Fruit fly (Drosophila melanogaster) whole organism, prepupa: Measurements from ENCODE around the gene CG43232.

Experiments
- Eip93F ChIP-seq: fragments of 200-800 bp; sonication (Bioruptor generic); optimal IDR thresholded peaks from 2 replicates; lab custom pipeline; 2016; ENCODE audit warnings: missing biosample characterization, mild to moderate bottlenecking, missing genetic modification characterization
- OdsH ChIP-seq: fragments of 200-800 bp; sonication (Bioruptor generic); optimal IDR thresholded peaks from 3 replicates; lab custom pipeline; 2016; ENCODE audit warnings: missing biosample characterization, missing genetic modification characterization
- Sox102F ChIP-seq: fragments of 200-800 bp; sonication (Bioruptor generic); optimal IDR thresholded peaks from 2 replicates; lab custom pipeline; 2016; ENCODE audit warnings: missing biosample characterization, mild to moderate bottlenecking, missing genetic modification characterization
- Sox14 ChIP-seq: fragments of 200-800 bp; sonication (Bioruptor generic); optimal IDR thresholded peaks from 3 replicates; lab custom pipeline; 2016; ENCODE audit warnings: missing biosample characterization, missing genetic modification characterization
- pdm3 ChIP-seq: fragments of 200-800 bp; sonication (Bioruptor generic); optimal IDR thresholded peaks from 3 replicates; lab custom pipeline; 2016; ENCODE audit warnings: missing biosample characterization, missing genetic modification characterization

- TF ChIP-seq OdsH (GFP tag; lab: Kevin White, UChicago) (peak; percentile 83), Sox102F (GFP tag; lab: Kevin White, UChicago) (no peak), pdm3 (GFP tag; lab: Kevin White, UChicago) (peak; percentile 87), Sox14 (GFP tag; lab: Kevin White, UChicago) (peak; percentile 84), Eip93F (no peak)
These were observed 9.7 kb upstream of the CG43232 start for dm6 chr2L:6922091-6922753.
